Worm (Caenorhabditis elegans) whole organism, young adult: ENCODE results near the gene F46H5.5.

Experiments used
- B0336.3 ChIP-seq: fragments of 200-800 bp; sonication (Bioruptor generic); IDR thresholded peaks from 2 replicates; pipeline ENCODE4 v1.3.6; 2022; ENCODE audit warnings: missing genetic modification characterization, missing compliant biosample characterization
- F23B12.7 ChIP-seq: sonication (generic microtip); optimal IDR thresholded peaks from 2 replicates; lab custom pipeline; 2017; ENCODE audit warnings: missing genetic modification characterization, mild to moderate bottlenecking, missing compliant biosample characterization, antibody characterized with exemption, moderate library complexity; ENCODE audit not compliant: insufficient read depth
- F49E8.2 ChIP-seq: sonication (generic microtip); optimal IDR thresholded peaks from 3 replicates; lab custom pipeline; 2017; ENCODE audit warnings: missing genetic modification characterization, mild to moderate bottlenecking, missing compliant biosample characterization, antibody characterized with exemption, moderate library complexity; ENCODE audit not compliant: insufficient read depth
- F57C9.4 ChIP-seq: sonication (generic microtip); optimal IDR thresholded peaks from 2 replicates; lab custom pipeline; 2017; ENCODE audit warnings: mild to moderate bottlenecking, missing genetic modification characterization, missing compliant biosample characterization
- K12H6.12 ChIP-seq: fragments of 200-800 bp; sonication (Bioruptor generic); optimal IDR thresholded peaks from 2 replicates; lab custom pipeline; 2018; ENCODE audit warnings: mild to moderate bottlenecking, missing genetic modification characterization, missing compliant biosample characterization
- T07F8.4 ChIP-seq: sonication (generic microtip); optimal IDR thresholded peaks from 2 replicates; lab custom pipeline; 2016; ENCODE audit warnings: mild to moderate bottlenecking, missing genetic modification characterization, moderate library complexity, missing compliant biosample characterization
- Y53G8AR.9 ChIP-seq: fragments of 200-800 bp; sonication (Bioruptor generic); conservative IDR thresholded peaks from 2 replicates; pipeline ENCODE4 v1.3.6; 2022; ENCODE audit warnings: missing genetic modification reagents, missing genetic modification characterization, missing compliant biosample characterization
- Y95B8A.8 ChIP-seq: fragments of 200-800 bp; sonication (Bioruptor generic); IDR thresholded peaks from 2 replicates; pipeline ENCODE4 v1.3.6; 2022; ENCODE audit warnings: missing genetic modification reagents, missing genetic modification characterization, missing compliant biosample characterization
- ZK185.1 ChIP-seq: sonication (generic microtip); optimal IDR thresholded peaks from 2 replicates; lab custom pipeline; 2016; ENCODE audit warnings: mild to moderate bottlenecking, missing genetic modification characterization, missing compliant biosample characterization; ENCODE audit not compliant: poor library complexity, severe bottlenecking
- akir-1 ChIP-seq: fragments of 200-800 bp; sonication (Bioruptor generic); optimal IDR thresholded peaks from 2 replicates; lab custom pipeline; 2018; ENCODE audit warnings: mild to moderate bottlenecking, missing genetic modification characterization, moderate library complexity, missing compliant biosample characterization
- aptf-3 ChIP-seq: fragments of 200-800 bp; sonication (Bioruptor generic); IDR thresholded peaks from 2 replicates; pipeline ENCODE4 v1.3.6; 2022; ENCODE audit warnings: missing genetic modification characterization, missing compliant biosample characterization
- attf-3 ChIP-seq: fragments of 200-800 bp; sonication (Bioruptor generic); conservative IDR thresholded peaks from 2 replicates; pipeline ENCODE4 v1.3.6; 2022; ENCODE audit warnings: missing genetic modification reagents, missing genetic modification characterization, missing compliant biosample characterization
- cebp-1 ChIP-seq, 2 experiments: fragments of 200-800 bp in 1 of 2; sonication (Bioruptor generic) in 1 of 2; sonication (generic microtip) in 1 of 2; IDR thresholded peaks in 1 of 2; optimal IDR thresholded peaks in 1 of 2; 2 replicates each; pipeline versions ENCODE4 v1.3.6 to Lab custom; 2017 to 2022; ENCODE audit warnings: missing compliant biosample characterization in 2 of 2, missing genetic modification characterization in 2 of 2, mild to moderate bottlenecking in 1 of 2, missing genetic modification reagents in 1 of 2, moderate library complexity in 1 of 2
- ceh-27 ChIP-seq: fragments of 200-800 bp; sonication (Bioruptor generic); optimal IDR thresholded peaks from 2 replicates; lab custom pipeline; 2018; ENCODE audit warnings: mild to moderate bottlenecking, missing genetic modification characterization, moderate library complexity, missing compliant biosample characterization
- ceh-40 ChIP-seq: fragments of 200-800 bp; sonication (Bioruptor generic); IDR thresholded peaks from 2 replicates; pipeline ENCODE4 v1.3.6; 2022; ENCODE audit warnings: missing genetic modification characterization, missing compliant biosample characterization
- dpff-1 ChIP-seq: sonication (generic microtip); optimal IDR thresholded peaks from 2 replicates; lab custom pipeline; 2017; ENCODE audit warnings: mild to moderate bottlenecking, missing genetic modification characterization, missing compliant biosample characterization
- efl-1 ChIP-seq: fragments of 150-350 bp; optimal IDR thresholded peaks from 2 replicates; lab custom pipeline; 2014; ENCODE audit warnings: missing biosample characterization, missing genetic modification reagents, missing genetic modification characterization
- ekl-4 ChIP-seq: fragments of 200-800 bp; sonication (Bioruptor generic); IDR thresholded peaks from 2 replicates; pipeline ENCODE4 v1.3.6; 2022; ENCODE audit warnings: missing genetic modification reagents, missing genetic modification characterization, missing compliant biosample characterization
- hmg-1.2 ChIP-seq: fragments of 200-800 bp; sonication (Bioruptor generic); IDR thresholded peaks from 2 replicates; pipeline ENCODE4 v1.3.6; 2022; ENCODE audit warnings: missing genetic modification reagents, missing genetic modification characterization, missing compliant biosample characterization
- let-607 ChIP-seq, 2 experiments: fragments of 200-800 bp in 1 of 2; sonication (Bioruptor generic) in 1 of 2; sonication (generic microtip) in 1 of 2; optimal IDR thresholded peaks; 2 replicates each; lab custom pipeline; 2016 to 2018; ENCODE audit warnings: mild to moderate bottlenecking in 2 of 2, missing compliant biosample characterization in 2 of 2, missing genetic modification characterization in 2 of 2, moderate library complexity in 2 of 2, missing genotype in 1 of 2
- lin-26 ChIP-seq: fragments of 200-800 bp; sonication (Bioruptor generic); IDR thresholded peaks from 2 replicates; pipeline ENCODE4 v1.3.6; 2022; ENCODE audit warnings: missing genetic modification reagents, missing genetic modification characterization, missing compliant biosample characterization
- lin-35 ChIP-seq, 3 experiments: fragments of 150-350 bp in 2 of 3; sonication (generic microtip) in 1 of 3; optimal IDR thresholded peaks; 2 replicates each; lab custom pipeline; 2014 to 2018; ENCODE audit warnings: missing biosample characterization in 3 of 3, missing genetic modification characterization in 3 of 3, missing genetic modification reagents in 3 of 3
- lin-40 ChIP-seq: sonication (generic microtip); optimal IDR thresholded peaks from 2 replicates; lab custom pipeline; 2016; ENCODE audit warnings: missing genetic modification characterization, mild to moderate bottlenecking, missing compliant biosample characterization, missing genotype, missing genetic modification reagents
- lin-54 ChIP-seq: fragments of 200-800 bp; sonication (Bioruptor generic); optimal IDR thresholded peaks from 2 replicates; lab custom pipeline; 2018; ENCODE audit warnings: mild to moderate bottlenecking, missing genetic modification characterization, missing compliant biosample characterization
- madf-8 ChIP-seq: fragments of 200-800 bp; sonication (Bioruptor generic); conservative IDR thresholded peaks from 2 replicates; pipeline ENCODE4 v1.3.6; 2022; ENCODE audit warnings: missing genetic modification reagents, missing genetic modification characterization, missing compliant biosample characterization
- mxl-1 ChIP-seq: sonication (generic microtip); optimal IDR thresholded peaks from 2 replicates; lab custom pipeline; 2016; ENCODE audit warnings: missing genetic modification characterization, missing compliant biosample characterization
- nfyb-1 ChIP-seq: fragments of 200-800 bp; sonication (Bioruptor generic); IDR thresholded peaks from 2 replicates; pipeline ENCODE4 v1.3.6; 2022; ENCODE audit warnings: missing genetic modification reagents, missing genetic modification characterization, missing compliant biosample characterization
- nhr-90 ChIP-seq: sonication (generic microtip); optimal IDR thresholded peaks from 2 replicates; lab custom pipeline; 2016; ENCODE audit warnings: missing genotype, mild to moderate bottlenecking, missing genetic modification characterization, missing compliant biosample characterization
- pbrm-1 ChIP-seq: fragments of 200-800 bp; sonication (Bioruptor generic); IDR thresholded peaks from 2 replicates; pipeline ENCODE4 v1.3.6; 2022; ENCODE audit warnings: missing genetic modification reagents, missing genetic modification characterization, missing compliant biosample characterization
- repo-1 ChIP-seq: sonication (generic microtip); optimal IDR thresholded peaks from 2 replicates; lab custom pipeline; 2017; ENCODE audit warnings: mild to moderate bottlenecking, missing genetic modification characterization, missing compliant biosample characterization
- snpc-1.1 ChIP-seq: sonication (generic microtip); optimal IDR thresholded peaks from 2 replicates; lab custom pipeline; 2017; ENCODE audit warnings: missing genetic modification characterization, mild to moderate bottlenecking, missing compliant biosample characterization, antibody characterized with exemption, moderate library complexity, missing genotype, missing genetic modification reagents; ENCODE audit not compliant: insufficient read depth
- somi-1 ChIP-seq: fragments of 200-800 bp; sonication (Bioruptor generic); optimal IDR thresholded peaks from 2 replicates; lab custom pipeline; 2018; ENCODE audit warnings: mild to moderate bottlenecking, missing genetic modification characterization, missing compliant biosample characterization
- sptf-2 ChIP-seq: fragments of 200-800 bp; sonication (Bioruptor generic); optimal IDR thresholded peaks from 2 replicates; lab custom pipeline; 2018; ENCODE audit warnings: mild to moderate bottlenecking, missing genetic modification characterization, missing compliant biosample characterization
- tbx-9 ChIP-seq: sonication (generic microtip); optimal IDR thresholded peaks from 2 replicates; lab custom pipeline; 2016; ENCODE audit warnings: borderline replicate concordance, missing genetic modification characterization, inconsistent platforms, missing compliant biosample characterization
- tlf-1 ChIP-seq: fragments of 200-800 bp; sonication (Bioruptor generic); optimal IDR thresholded peaks from 2 replicates; lab custom pipeline; 2018; ENCODE audit warnings: mild to moderate bottlenecking, missing genetic modification characterization, missing compliant biosample characterization
- unc-62 ChIP-seq: fragments of 150-350 bp; optimal IDR thresholded peaks from 2 replicates; lab custom pipeline; 2014; ENCODE audit warnings: missing biosample characterization, missing genetic modification reagents, missing genetic modification characterization
- zfh-2 ChIP-seq: fragments of 200-800 bp; sonication (Bioruptor generic); conservative IDR thresholded peaks from 2 replicates; pipeline ENCODE4 v1.3.6; 2022; ENCODE audit warnings: missing genetic modification reagents, missing genetic modification characterization, missing compliant biosample characterization
- ztf-26 ChIP-seq: sonication (generic microtip); optimal IDR thresholded peaks from 2 replicates; lab custom pipeline; 2017; ENCODE audit warnings: missing genetic modification characterization, missing compliant biosample characterization
- ztf-28 ChIP-seq: fragments of 200-800 bp; sonication (Bioruptor generic); IDR thresholded peaks from 2 replicates; pipeline ENCODE4 v1.3.6; 2022; ENCODE audit warnings: missing genetic modification reagents, missing genetic modification characterization, missing compliant biosample characterization
- ztf-6 ChIP-seq: fragments of 200-800 bp; sonication (Bioruptor generic); IDR thresholded peaks from 2 replicates; pipeline ENCODE4 v1.3.6; 2022; ENCODE audit warnings: missing genetic modification reagents, missing genetic modification characterization, missing compliant biosample characterization

The F46H5.5 gene

DNA sequence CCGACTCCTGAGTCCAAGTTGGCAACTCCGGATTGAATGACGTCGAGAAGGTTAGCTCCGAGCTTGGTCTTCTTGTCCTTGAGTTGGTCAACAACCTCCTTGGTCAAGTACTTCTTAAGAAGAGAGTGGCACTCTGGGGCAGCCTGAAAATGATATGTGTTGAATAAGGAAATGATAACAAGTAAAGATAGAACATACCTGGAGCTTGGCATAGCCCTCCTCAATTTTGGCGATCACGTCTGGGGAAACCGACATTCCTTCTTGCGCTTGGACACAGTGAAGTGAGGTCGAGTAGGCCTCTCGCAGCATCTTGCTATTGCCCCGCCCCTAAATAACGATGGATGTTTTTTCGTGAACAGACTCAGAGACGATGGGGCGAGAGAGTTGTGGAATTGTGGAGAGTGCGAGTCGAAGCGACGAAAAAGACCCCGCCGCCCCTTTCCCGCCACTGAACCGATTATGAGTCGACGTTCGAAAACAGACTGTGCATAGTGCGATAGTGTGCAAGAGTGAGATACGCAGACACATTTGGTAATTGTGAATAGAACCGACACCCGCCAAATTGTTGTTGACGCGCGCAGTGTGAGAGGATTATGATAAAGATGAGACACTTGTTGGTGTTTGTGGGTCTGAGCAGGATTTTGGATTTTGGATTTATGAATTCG lies 24.5 kb downstream of the F46H5.5 start (continued):
- TF ChIP-seq lin-54 (GFP tag; lab: Kevin White, UChicago), result peak; percentile 27
- TF ChIP-seq ZK185.1 (tag; lab: Kevin White, UChicago), result no peak
- TF ChIP-seq hmg-1.2, result peak; percentile 92
- TF ChIP-seq ekl-4, result 0 out of 2 replicates have a peak, but pooled peaks have one; percentile 32
- no peak for TF ChIP-seq attf-3
- peak in 1 of 3 experiments; percentile 11 for TF ChIP-seq lin-35 (GFP tag; optimal IDR thresholded peaks at IDR 0.05; lab: Kevin White, UChicago)
- TF ChIP-seq mxl-1 (tag; lab: Kevin White, UChicago), result no peak
- 0 out of 2 replicates have a peak, but pooled peaks have one; percentile 45 for TF ChIP-seq ztf-28 (GFP tag; lab: Robert Waterston, UW)
- no peak for TF ChIP-seq cebp-1 (GFP tag; IDR thresholded peaks at IDR 0.05; lab: Robert Waterston, UW)
- peak; percentile 51 for TF ChIP-seq cebp-1 (tag; optimal IDR thresholded peaks at IDR 0.05; lab: Kevin White, UChicago)
- peak; percentile 71 for TF ChIP-seq efl-1 (GFP tag; lab: Kevin White, UChicago)
- TF ChIP-seq, all 124 proteins: peak for 23

DNA sequence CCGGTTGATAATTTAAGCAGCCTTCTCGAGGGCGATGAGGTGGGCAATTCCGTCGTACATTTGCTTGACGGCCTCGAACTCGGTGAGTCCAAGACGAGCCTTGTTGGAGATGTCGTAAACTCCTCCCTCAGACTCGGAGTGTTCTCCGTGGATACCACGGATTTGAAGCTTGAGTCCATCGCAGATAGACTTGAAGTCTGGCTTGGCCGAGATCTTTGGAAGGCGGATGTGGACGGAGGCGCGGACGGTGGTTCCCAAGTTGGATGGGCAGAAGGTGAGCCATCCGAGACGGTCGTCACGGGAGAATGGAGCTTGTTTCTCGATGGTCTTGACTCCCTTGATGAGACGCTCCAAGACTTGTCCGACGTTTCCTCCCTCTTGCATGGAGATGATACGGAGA lies 25.9 kb downstream of the F46H5.5 start:
- no peak for TF ChIP-seq lin-26 (GFP tag; lab: Robert Waterston, UW)
- no peak for TF ChIP-seq Y95B8A.8 (GFP tag; lab: Robert Waterston, UW)
- no peak for TF ChIP-seq tbx-9 (tag; lab: Kevin White, UChicago)
- no peak for TF ChIP-seq snpc-1.1 (tag; lab: Kevin White, UChicago)
- TF ChIP-seq dpff-1 (tag; lab: Kevin White, UChicago), result no peak
- no peak for TF ChIP-seq F57C9.4 (tag; lab: Kevin White, UChicago)
- no peak for TF ChIP-seq B0336.3 (GFP tag; lab: Robert Waterston, UW)
- no peak for TF ChIP-seq T07F8.4 (tag; lab: Kevin White, UChicago)
- no peak for TF ChIP-seq let-607 (tag; optimal IDR thresholded peaks at IDR 0.05; lab: Kevin White, UChicago)
- TF ChIP-seq F23B12.7 (tag; lab: Kevin White, UChicago), result no peak
- peak; percentile 67 for TF ChIP-seq zfh-2 (GFP tag; lab: Robert Waterston, UW)
- 0 out of 2 replicates have a peak, but pooled peaks have one; percentile 37 for TF ChIP-seq nfyb-1 (GFP tag; lab: Robert Waterston, UW)

DNA sequence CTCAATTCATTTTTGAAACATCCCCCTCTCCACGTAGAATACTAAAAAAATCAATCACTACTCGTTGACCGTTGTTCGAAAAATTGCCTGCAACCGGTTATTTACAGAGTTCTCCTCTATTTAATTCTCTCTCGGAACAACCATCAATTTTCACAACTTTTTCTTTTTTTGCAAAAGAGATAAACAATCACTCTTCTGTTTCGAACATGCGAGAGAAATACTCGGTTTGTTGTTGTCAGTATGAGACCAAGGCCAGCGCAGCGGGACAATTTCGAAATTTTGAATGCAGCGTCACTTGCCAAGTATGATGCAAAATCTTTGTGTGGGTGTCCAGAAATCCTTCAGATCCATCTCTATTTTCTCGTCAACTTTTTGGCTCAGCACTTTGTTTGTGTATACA lies 26.5 kb downstream of the F46H5.5 start:
- TF ChIP-seq ceh-27 (GFP tag; lab: Kevin White, UChicago) (no peak), tlf-1 (GFP tag; lab: Kevin White, UChicago) (peak; percentile 7), pbrm-1 (GFP tag; lab: Robert Waterston, UW) (no peak), madf-8 (no peak), aptf-3 (GFP tag; lab: Robert Waterston, UW) (no peak), lin-35 (GFP tag; optimal IDR thresholded peaks at IDR 0.05; lab: Kevin White, UChicago) (peak in 1 of 3 experiments; percentile 29), ztf-26 (no peak), ceh-40 (GFP tag; lab: Robert Waterston, UW) (no peak), nhr-90 (peak; percentile 9), sptf-2 (GFP tag; lab: Kevin White, UChicago) (no peak), lin-40 (tag; lab: Kevin White, UChicago) (peak; percentile 30), nfyb-1 (GFP tag; lab: Robert Waterston, UW) (no peak), K12H6.12 (peak; percentile 5), F49E8.2 (tag; lab: Kevin White, UChicago) (no peak), unc-62 (GFP tag; lab: Kevin White, UChicago) (no peak), akir-1 (GFP tag; lab: Kevin White, UChicago) (no peak), cebp-1 (GFP tag; IDR thresholded peaks at IDR 0.05; lab: Robert Waterston, UW) (no peak), cebp-1 (tag; optimal IDR thresholded peaks at IDR 0.05; lab: Kevin White, UChicago) (peak; percentile 69), repo-1 (peak; percentile 22), Y53G8AR.9 (0 out of 2 replicates have a peak, but pooled peaks have one; percentile 15), somi-1 (no peak), ztf-6 (no peak)
